Fruit fly (Drosophila melanogaster) whole organism, embryonic: ENCODE results near the gene gukh.

ENCODE experiments used
- CG10147 ChIP-seq: fragments of 200-800 bp; sonication (Bioruptor generic); optimal IDR thresholded peaks from 2 replicates; lab custom pipeline; 2019; ENCODE audit warnings: missing biosample characterization, mild to moderate bottlenecking, missing genetic modification characterization, moderate library complexity
- CG1024 ChIP-seq: fragments of 200-800 bp; sonication (Bioruptor generic); IDR thresholded peaks from 2 replicates; pipeline ENCODE4 v1.3.6; 2022; ENCODE audit warnings: missing biosample characterization, missing genetic modification characterization
- CG10462 ChIP-seq: fragments of 200-800 bp; sonication (Bioruptor generic); optimal IDR thresholded peaks from 2 replicates; lab custom pipeline; 2016; ENCODE audit warnings: missing biosample characterization, missing genetic modification characterization
- CG10654 ChIP-seq: fragments of 200-800 bp; sonication (Bioruptor generic); optimal IDR thresholded peaks from 2 replicates; lab custom pipeline; 2016; ENCODE audit warnings: missing biosample characterization, missing genetic modification characterization
- CG12236 ChIP-seq: fragments of 200-800 bp; sonication (Bioruptor generic); optimal IDR thresholded peaks from 2 replicates; lab custom pipeline; 2016; ENCODE audit warnings: missing biosample characterization, missing genetic modification characterization
- CG12744 ChIP-seq: fragments of 200-800 bp; sonication (Bioruptor generic); optimal IDR thresholded peaks from 2 replicates; lab custom pipeline; 2016; ENCODE audit warnings: missing biosample characterization, missing genetic modification characterization
- CG13287 ChIP-seq: fragments of 200-800 bp; sonication (Bioruptor generic); IDR thresholded peaks from 2 replicates; pipeline ENCODE4 v1.3.6; 2022; ENCODE audit warnings: missing biosample characterization, missing genetic modification characterization; ENCODE audit not compliant: partially characterized antibody
- CG15073 ChIP-seq: fragments of 200-800 bp; sonication (Bioruptor generic); optimal IDR thresholded peaks from 2 replicates; lab custom pipeline; 2016; ENCODE audit warnings: missing biosample characterization, missing genetic modification characterization
- CG1529 ChIP-seq: fragments of 200-800 bp; sonication (Bioruptor generic); optimal IDR thresholded peaks from 3 replicates; lab custom pipeline; 2018; ENCODE audit warnings: missing biosample characterization, missing genetic modification characterization
- CG17829 ChIP-seq: fragments of 200-800 bp; optimal IDR thresholded peaks from 2 replicates; lab custom pipeline; 2019; ENCODE audit warnings: missing biosample characterization, mild to moderate bottlenecking, missing genetic modification characterization, moderate library complexity
- CG18764 ChIP-seq: fragments of 200-800 bp; sonication (Bioruptor generic); optimal IDR thresholded peaks from 3 replicates; lab custom pipeline; 2016; ENCODE audit warnings: missing biosample characterization, missing genetic modification characterization
- CG2202 ChIP-seq: fragments of 200-800 bp; sonication (Bioruptor generic); optimal IDR thresholded peaks from 2 replicates; lab custom pipeline; 2018; ENCODE audit warnings: missing biosample characterization, mild to moderate bottlenecking, missing genetic modification characterization
- CG3163 ChIP-seq: fragments of 200-800 bp; sonication (Bioruptor generic); optimal IDR thresholded peaks from 3 replicates; lab custom pipeline; 2016; ENCODE audit warnings: missing biosample characterization, missing genetic modification characterization
- CG3847 ChIP-seq: fragments of 200-800 bp; sonication (Bioruptor generic); IDR thresholded peaks from 2 replicates; pipeline ENCODE4 v1.3.6; 2022; ENCODE audit warnings: missing biosample characterization, missing genetic modification characterization
- CG42726 ChIP-seq: fragments of 200-800 bp; sonication (Bioruptor generic); IDR thresholded peaks from 2 replicates; pipeline ENCODE4 v1.3.6; 2022; ENCODE audit warnings: missing biosample characterization, missing genetic modification characterization; ENCODE audit not compliant: partially characterized antibody
- CG4360 ChIP-seq: fragments of 200-800 bp; sonication (Bioruptor generic); IDR thresholded peaks from 2 replicates; pipeline ENCODE4 v1.3.6; 2022; ENCODE audit warnings: missing biosample characterization, missing genetic modification characterization
- CG6175 ChIP-seq: fragments of 200-800 bp; sonication (Bioruptor generic); IDR thresholded peaks from 3 replicates; pipeline ENCODE4 v1.3.6; 2022; ENCODE audit warnings: missing biosample characterization, missing genetic modification characterization
- CG7786 ChIP-seq: fragments of 200-800 bp; sonication (Bioruptor generic); optimal IDR thresholded peaks from 2 replicates; lab custom pipeline; 2016; ENCODE audit warnings: missing biosample characterization, missing genetic modification characterization
- CG8281 ChIP-seq: fragments of 200-800 bp; sonication (Bioruptor generic); optimal IDR thresholded peaks from 2 replicates; lab custom pipeline; 2018; ENCODE audit warnings: missing biosample characterization, mild to moderate bottlenecking, missing genetic modification characterization, moderate library complexity
- CG8388 ChIP-seq: fragments of 200-800 bp; sonication (Bioruptor generic); optimal IDR thresholded peaks from 2 replicates; lab custom pipeline; 2019; ENCODE audit warnings: missing biosample characterization, mild to moderate bottlenecking, missing genetic modification characterization, moderate library complexity
- CTCF ChIP-seq: fragments of 200-800 bp; sonication (Bioruptor generic); optimal IDR thresholded peaks from 2 replicates; lab custom pipeline; 2017; ENCODE audit warnings: missing biosample characterization, mild to moderate bottlenecking, missing genetic modification characterization, moderate library complexity
- Camta ChIP-seq: fragments of 200-800 bp; sonication (Bioruptor generic); optimal IDR thresholded peaks from 2 replicates; lab custom pipeline; 2016; ENCODE audit warnings: missing biosample characterization, missing genetic modification characterization
- Drgx ChIP-seq: fragments of 200-800 bp; sonication (Bioruptor generic); IDR thresholded peaks from 2 replicates; pipeline ENCODE4 v1.3.6; 2022; ENCODE audit warnings: missing biosample characterization, missing genetic modification characterization
- E2f1 ChIP-seq: fragments of 200-800 bp; sonication (Bioruptor generic); IDR thresholded peaks from 2 replicates; pipeline ENCODE4 v1.3.6; 2022; ENCODE audit warnings: missing biosample characterization, missing genetic modification characterization
- GATAe ChIP-seq: fragments of 200-800 bp; sonication (Bioruptor generic); conservative IDR thresholded peaks from 2 replicates; pipeline ENCODE4 v1.3.6; 2022; ENCODE audit warnings: missing biosample characterization, missing genetic modification characterization
- Hmx ChIP-seq: fragments of 200-800 bp; sonication (Bioruptor generic); optimal IDR thresholded peaks from 2 replicates; lab custom pipeline; 2016; ENCODE audit warnings: missing biosample characterization, missing genetic modification characterization
- Hr51 ChIP-seq, 2 experiments: fragments of 200-800 bp; sonication (Bioruptor generic); optimal IDR thresholded peaks; 2 replicates in 1 of 2; 3 replicates in 1 of 2; lab custom pipeline; 2016 to 2018; ENCODE audit warnings: missing biosample characterization in 2 of 2, missing genetic modification characterization in 2 of 2, mild to moderate bottlenecking in 1 of 2, moderate library complexity in 1 of 2
- Lpt ChIP-seq: fragments of >200 bp; optimal IDR thresholded peaks from 2 replicates; lab custom pipeline; 2018; ENCODE audit warnings: missing biosample characterization, missing genetic modification characterization
- Myb ChIP-seq: fragments of 200-800 bp; sonication (Bioruptor generic); optimal IDR thresholded peaks from 2 replicates; lab custom pipeline; 2016; ENCODE audit warnings: missing biosample characterization, missing genetic modification characterization
- NC2β ChIP-seq: fragments of 200-800 bp; sonication (Bioruptor generic); optimal IDR thresholded peaks from 2 replicates; lab custom pipeline; 2016; ENCODE audit warnings: missing biosample characterization, missing genetic modification characterization
- Neu2 ChIP-seq: fragments of 200-800 bp; sonication (Bioruptor generic); optimal IDR thresholded peaks from 3 replicates; lab custom pipeline; 2016; ENCODE audit warnings: missing biosample characterization, missing genetic modification characterization, borderline replicate concordance
- Vsx1 ChIP-seq: fragments of 200-800 bp; sonication (Bioruptor generic); optimal IDR thresholded peaks from 2 replicates; lab custom pipeline; 2017; ENCODE audit warnings: missing biosample characterization, mild to moderate bottlenecking, missing genetic modification characterization, missing genetic modification reagents
- Xbp1 ChIP-seq: fragments of 200-800 bp; sonication (Bioruptor generic); optimal IDR thresholded peaks from 3 replicates; lab custom pipeline; 2016; ENCODE audit warnings: missing biosample characterization, mild to moderate bottlenecking, missing genetic modification characterization
- ap ChIP-seq: fragments of 200-800 bp; sonication (Bioruptor generic); IDR thresholded peaks from 2 replicates; pipeline ENCODE4 v1.3.6; 2022; ENCODE audit warnings: missing biosample characterization, missing genetic modification characterization
- br ChIP-seq: fragments of >200 bp; optimal IDR thresholded peaks from 2 replicates; lab custom pipeline; 2017
- crc ChIP-seq: fragments of 200-800 bp; sonication (Bioruptor generic); optimal IDR thresholded peaks from 2 replicates; lab custom pipeline; 2016; ENCODE audit warnings: missing biosample characterization, missing genetic modification characterization
- dpn ChIP-seq, 2 experiments: fragments of 200-800 bp; sonication (Bioruptor generic); optimal IDR thresholded peaks; 3 replicates each; lab custom pipeline; 2016; ENCODE audit warnings: missing biosample characterization in 2 of 2, missing genetic modification characterization in 2 of 2
- h ChIP-seq: fragments of >200 bp; optimal IDR thresholded peaks from 2 replicates; lab custom pipeline; 2017
- kah ChIP-seq: fragments of 200-800 bp; sonication (Bioruptor generic); optimal IDR thresholded peaks from 2 replicates; lab custom pipeline; 2018; ENCODE audit warnings: missing biosample characterization, mild to moderate bottlenecking, missing genetic modification characterization
- kni ChIP-seq: fragments of 200-800 bp; sonication (Bioruptor generic); optimal IDR thresholded peaks from 3 replicates; lab custom pipeline; 2017; ENCODE audit warnings: mild to moderate bottlenecking, missing biosample characterization, missing genetic modification reagents, missing genetic modification characterization
- lov ChIP-seq, 2 experiments: fragments of 200-800 bp in 1 of 2; fragments of >200 bp in 1 of 2; sonication (Bioruptor generic) in 1 of 2; IDR thresholded peaks in 1 of 2; optimal IDR thresholded peaks in 1 of 2; 2 replicates in 1 of 2; 3 replicates in 1 of 2; pipeline versions ENCODE4 v1.3.6 to Lab custom; 2017 to 2022; ENCODE audit warnings: missing biosample characterization in 1 of 2, missing genetic modification characterization in 1 of 2
- nerfin-1 ChIP-seq: fragments of 200-800 bp; sonication (Bioruptor generic); optimal IDR thresholded peaks from 3 replicates; lab custom pipeline; 2019; ENCODE audit warnings: missing biosample characterization, mild to moderate bottlenecking, missing genetic modification characterization, moderate library complexity
- oc ChIP-seq: fragments of 200-800 bp; sonication (Bioruptor generic); optimal IDR thresholded peaks from 2 replicates; lab custom pipeline; 2018; ENCODE audit warnings: missing biosample characterization, mild to moderate bottlenecking, missing genetic modification characterization, moderate library complexity
- odd ChIP-seq: fragments of 200-800 bp; sonication (Bioruptor generic); optimal IDR thresholded peaks from 2 replicates; lab custom pipeline; 2017; ENCODE audit warnings: missing biosample characterization, mild to moderate bottlenecking, missing genetic modification characterization
- pho ChIP-seq: fragments of 200-800 bp; sonication (Bioruptor generic); optimal IDR thresholded peaks from 2 replicates; lab custom pipeline; 2016; ENCODE audit warnings: missing biosample characterization, missing genetic modification characterization
- sd ChIP-seq: fragments of 200-800 bp; sonication (Bioruptor generic); optimal IDR thresholded peaks from 3 replicates; lab custom pipeline; 2018; ENCODE audit warnings: missing biosample characterization, mild to moderate bottlenecking, missing genetic modification characterization, moderate library complexity
- sens-2 ChIP-seq: fragments of 200-800 bp; sonication (Bioruptor generic); IDR thresholded peaks from 2 replicates; pipeline ENCODE4 v1.3.6; 2022; ENCODE audit warnings: missing biosample characterization, missing genetic modification characterization
- shn ChIP-seq: fragments of 200-800 bp; sonication (Bioruptor generic); optimal IDR thresholded peaks from 3 replicates; lab custom pipeline; 2016; ENCODE audit warnings: missing biosample characterization, missing genetic modification characterization
- tin ChIP-seq: fragments of 200-800 bp; sonication (Bioruptor generic); optimal IDR thresholded peaks from 3 replicates; lab custom pipeline; 2016; ENCODE audit warnings: missing biosample characterization, missing genetic modification characterization
- tio ChIP-seq: fragments of 200-800 bp; sonication (Bioruptor generic); optimal IDR thresholded peaks from 2 replicates; lab custom pipeline; 2017; ENCODE audit warnings: missing biosample characterization, missing genetic modification characterization, inconsistent platforms
- tx ChIP-seq: fragments of 200-800 bp; sonication (Bioruptor generic); optimal IDR thresholded peaks from 2 replicates; lab custom pipeline; 2016; ENCODE audit warnings: missing biosample characterization, missing genetic modification characterization
- zfh1 ChIP-seq: fragments of 200-800 bp; sonication (Bioruptor generic); IDR thresholded peaks from 3 replicates; pipeline ENCODE4 v1.3.6; 2022; ENCODE audit warnings: missing biosample characterization, missing genetic modification characterization

The gukh gene

DNA sequence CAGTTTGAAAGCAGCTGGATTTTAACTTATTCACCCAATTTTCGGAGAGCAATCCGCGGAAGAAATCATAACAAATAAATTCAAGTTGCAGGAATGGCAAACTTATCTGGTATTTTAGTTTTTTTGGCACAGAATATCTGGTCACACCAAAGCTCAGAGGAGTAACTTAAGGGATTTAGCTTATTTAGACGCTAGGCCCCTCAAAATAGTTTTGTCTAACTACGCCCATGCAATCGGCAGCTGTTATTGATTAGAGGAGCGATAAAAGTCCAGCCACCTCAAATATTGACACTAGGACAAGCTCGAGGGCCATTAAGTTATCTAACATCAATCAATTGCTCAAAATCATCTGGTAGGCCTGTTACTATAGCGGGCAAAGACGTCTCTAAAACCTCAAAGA lies 44.9 kb downstream of the gukh start, which contains the start of the genes GatA and P5cr (continued):
- TF ChIP-seq CG1024 (GFP tag; lab: Robert Waterston, UW): peak; percentile 53; the same call in 1 of the 2 replicates
- TF ChIP-seq CG12744 (GFP tag; lab: Kevin White, UChicago): peak; percentile 75
- TF ChIP-seq lov (optimal IDR thresholded peaks at IDR 0.05; lab: Kevin White, UChicago): no peak
- TF ChIP-seq lov (GFP tag; IDR thresholded peaks at IDR 0.05; lab: Robert Waterston, UW): 0 out of 3 replicates have a peak, but pooled peaks have one; percentile 21
- peak; percentile 77 for TF ChIP-seq CG6175 (GFP tag; lab: Robert Waterston, UW)
- peak; percentile 65 to 83 for TF ChIP-seq Hr51 (GFP tag; optimal IDR thresholded peaks at IDR 0.05; lab: Kevin White, UChicago)
- TF ChIP-seq CG8388 (GFP tag; lab: Kevin White, UChicago): peak; percentile 32
- TF ChIP-seq Myb (GFP tag; lab: Kevin White, UChicago): peak; percentile 85
- TF ChIP-seq h: no peak
- TF ChIP-seq tio (GFP tag; lab: Kevin White, UChicago): no peak
- TF ChIP-seq Camta (GFP tag; lab: Kevin White, UChicago): peak; percentile 36
- no peak for TF ChIP-seq CG15073 (GFP tag; lab: Kevin White, UChicago)
- peak; percentile 33; the same call in 1 of the 2 replicates for TF ChIP-seq CG13287 (GFP tag; lab: Robert Waterston, UW)
- TF ChIP-seq kah (GFP tag; lab: Kevin White, UChicago): no peak
- TF ChIP-seq nerfin-1 (tag; lab: Kevin White, UChicago): peak; percentile 23
- peak; percentile 67 for TF ChIP-seq CG18764 (GFP tag; lab: Kevin White, UChicago)
- peak; percentile 43; the same call in 1 of the 2 replicates for TF ChIP-seq CG42726 (GFP tag; lab: Robert Waterston, UW)
- peak; percentile 84 for TF ChIP-seq tin (GFP tag; lab: Kevin White, UChicago)
- TF ChIP-seq tx (GFP tag; lab: Kevin White, UChicago): peak; percentile 91
- TF ChIP-seq Drgx: peak; percentile 91
- no peak for TF ChIP-seq Hmx
- peak; percentile 62 for TF ChIP-seq CG10147 (GFP tag; lab: Kevin White, UChicago)
- TF ChIP-seq CG8281 (tag; lab: Kevin White, UChicago): peak; percentile 61
- TF ChIP-seq kni (GFP tag; lab: Kevin White, UChicago): no peak
- no peak for TF ChIP-seq CG2202 (tag; lab: Kevin White, UChicago)
- peak; percentile 71 for TF ChIP-seq CG10654 (GFP tag; lab: Kevin White, UChicago)
- peak; percentile 54 for TF ChIP-seq CG12236 (GFP tag; lab: Kevin White, UChicago)
- no peak; the same call in 1 of the 2 replicates for TF ChIP-seq GATAe (GFP tag; lab: Robert Waterston, UW)
- TF ChIP-seq CG3163 (GFP tag; lab: Kevin White, UChicago): peak; percentile 66
- TF ChIP-seq E2f1 (GFP tag; lab: Robert Waterston, UW): peak; percentile 69
- peak; percentile 49 for TF ChIP-seq CG17829
- TF ChIP-seq CG7786 (GFP tag; lab: Kevin White, UChicago): peak; percentile 90
- peak; percentile 69 for TF ChIP-seq zfh1 (GFP tag; lab: Robert Waterston, UW)
- TF ChIP-seq odd (GFP tag; lab: Kevin White, UChicago): peak; percentile 60
- TF ChIP-seq CG3847 (GFP tag; lab: Robert Waterston, UW): peak; percentile 83
- 0 out of 2 replicates have a peak, but pooled peaks have one; percentile 34 for TF ChIP-seq sens-2
- TF ChIP-seq Xbp1 (GFP tag; lab: Kevin White, UChicago): peak; percentile 91
- peak; percentile 83 to 92 for TF ChIP-seq dpn (GFP tag; optimal IDR thresholded peaks at IDR 0.05; lab: Kevin White, UChicago)
- TF ChIP-seq pho (GFP tag; lab: Kevin White, UChicago): peak; percentile 91
- TF ChIP-seq shn (GFP tag; lab: Kevin White, UChicago): peak; percentile 85
- peak; percentile 71 for TF ChIP-seq NC2β
- peak; percentile 6 for TF ChIP-seq CTCF (GFP tag; lab: Kevin White, UChicago)
- no peak for TF ChIP-seq Lpt (GFP tag; lab: Kevin White, UChicago)
- TF ChIP-seq CG4360 (GFP tag; lab: Robert Waterston, UW): no peak
- no peak for TF ChIP-seq br
- TF ChIP-seq Vsx1 (GFP tag; lab: Kevin White, UChicago): no peak
- no peak for TF ChIP-seq Neu2 (GFP tag; lab: Kevin White, UChicago)
- TF ChIP-seq CG10462 (GFP tag; lab: Kevin White, UChicago): peak; percentile 8
- TF ChIP-seq CG1529 (GFP tag; lab: Kevin White, UChicago): peak; percentile 24
- TF ChIP-seq sd (tag; lab: Kevin White, UChicago): peak; percentile 74
- peak; percentile 53 for TF ChIP-seq crc (GFP tag; lab: Kevin White, UChicago)
- no peak for TF ChIP-seq oc (tag; lab: Kevin White, UChicago)
- TF ChIP-seq ap (GFP tag; lab: Robert Waterston, UW): peak; percentile 59
